Fruit fly (Drosophila melanogaster) whole organism, embryonic: ENCODE measurements around the gene CG14196.
A peak's percentile ranks its signal among the peaks of the same experiment; 100 is the strongest.

Experiments used
- Atf6 ChIP-seq: fragments of 200-800 bp; sonication (Bioruptor generic); IDR thresholded peaks from 2 replicates; pipeline ENCODE4 v1.3.6; 2022; ENCODE audit warnings: missing biosample characterization, missing genetic modification characterization
- Bdp1 ChIP-seq: fragments of 200-800 bp; sonication (Bioruptor generic); optimal IDR thresholded peaks from 3 replicates; lab custom pipeline; 2016; ENCODE audit warnings: missing biosample characterization, missing genetic modification characterization
- CG10147 ChIP-seq: fragments of 200-800 bp; sonication (Bioruptor generic); optimal IDR thresholded peaks from 2 replicates; lab custom pipeline; 2019; ENCODE audit warnings: missing biosample characterization, mild to moderate bottlenecking, missing genetic modification characterization, moderate library complexity
- CG10979 ChIP-seq: fragments of 200-800 bp; sonication (Bioruptor generic); optimal IDR thresholded peaks from 2 replicates; lab custom pipeline; 2018; ENCODE audit warnings: missing biosample characterization, mild to moderate bottlenecking, missing genetic modification characterization, moderate library complexity
- CG12155 ChIP-seq: fragments of 200-800 bp; sonication (Bioruptor generic); optimal IDR thresholded peaks from 3 replicates; lab custom pipeline; 2016; ENCODE audit warnings: missing biosample characterization, missing genetic modification characterization
- CG12391 ChIP-seq: fragments of 200-800 bp; sonication (Bioruptor generic); optimal IDR thresholded peaks from 3 replicates; lab custom pipeline; 2018; ENCODE audit warnings: missing biosample characterization, mild to moderate bottlenecking, missing genetic modification characterization, moderate library complexity
- CG12769 ChIP-seq: fragments of 200-800 bp; sonication (Bioruptor generic); optimal IDR thresholded peaks from 2 replicates; lab custom pipeline; 2019; ENCODE audit warnings: missing biosample characterization, mild to moderate bottlenecking, missing genetic modification characterization, moderate library complexity
- CG14014 ChIP-seq: fragments of 200-800 bp; sonication (Bioruptor generic); IDR thresholded peaks from 2 replicates; pipeline ENCODE4 v1.3.6; 2022; ENCODE audit warnings: missing biosample characterization, missing genetic modification characterization
- CG15601 ChIP-seq: fragments of 200-800 bp; sonication (Bioruptor generic); optimal IDR thresholded peaks from 3 replicates; lab custom pipeline; 2019; ENCODE audit warnings: missing biosample characterization, mild to moderate bottlenecking, missing genetic modification characterization, moderate library complexity
- CG17802 ChIP-seq: fragments of 200-800 bp; sonication (Bioruptor generic); optimal IDR thresholded peaks from 2 replicates; lab custom pipeline; 2018; ENCODE audit warnings: missing biosample characterization, mild to moderate bottlenecking, missing genetic modification characterization, moderate library complexity
- CG17829 ChIP-seq: fragments of 200-800 bp; optimal IDR thresholded peaks from 2 replicates; lab custom pipeline; 2019; ENCODE audit warnings: missing biosample characterization, mild to moderate bottlenecking, missing genetic modification characterization, moderate library complexity
- CG18476 ChIP-seq: fragments of 200-800 bp; sonication (Bioruptor generic); optimal IDR thresholded peaks from 2 replicates; lab custom pipeline; 2016; ENCODE audit warnings: missing biosample characterization, mild to moderate bottlenecking, missing genetic modification characterization
- CG2120 ChIP-seq: fragments of 200-800 bp; sonication (Bioruptor generic); optimal IDR thresholded peaks from 3 replicates; lab custom pipeline; 2016; ENCODE audit warnings: missing biosample characterization, missing genetic modification characterization
- CG2712 ChIP-seq: fragments of 200-800 bp; optimal IDR thresholded peaks from 3 replicates; lab custom pipeline; 2019; ENCODE audit warnings: missing biosample characterization, mild to moderate bottlenecking, missing genetic modification characterization, moderate library complexity
- CG30020 ChIP-seq: fragments of 200-800 bp; optimal IDR thresholded peaks from 2 replicates; lab custom pipeline; 2019; ENCODE audit warnings: missing biosample characterization, mild to moderate bottlenecking, missing genetic modification characterization, moderate library complexity
- CG30403 ChIP-seq: fragments of 200-800 bp; sonication (Bioruptor generic); optimal IDR thresholded peaks from 3 replicates; lab custom pipeline; 2016; ENCODE audit warnings: missing biosample characterization, missing genetic modification characterization
- CG31441 ChIP-seq: fragments of 200-800 bp; sonication (Bioruptor generic); IDR thresholded peaks from 2 replicates; pipeline ENCODE4 v1.3.6; 2022; ENCODE audit warnings: missing biosample characterization, missing genetic modification characterization
- CG3847 ChIP-seq: fragments of 200-800 bp; sonication (Bioruptor generic); IDR thresholded peaks from 2 replicates; pipeline ENCODE4 v1.3.6; 2022; ENCODE audit warnings: missing biosample characterization, missing genetic modification characterization
- CG4328 ChIP-seq: fragments of 200-800 bp; sonication (Bioruptor generic); optimal IDR thresholded peaks from 3 replicates; lab custom pipeline; 2017; ENCODE audit warnings: missing biosample characterization, missing genetic modification reagents, missing genetic modification characterization
- CG6689 ChIP-seq: fragments of 200-800 bp; sonication (Bioruptor generic); IDR thresholded peaks from 2 replicates; pipeline ENCODE4 v1.3.6; 2022; ENCODE audit warnings: missing biosample characterization, missing genetic modification characterization
- CG6765 ChIP-seq: fragments of 200-800 bp; sonication (Bioruptor generic); optimal IDR thresholded peaks from 3 replicates; lab custom pipeline; 2017; ENCODE audit warnings: missing biosample characterization, mild to moderate bottlenecking, missing genetic modification characterization
- CG7839 ChIP-seq: fragments of 200-800 bp; sonication (Bioruptor generic); optimal IDR thresholded peaks from 3 replicates; lab custom pipeline; 2018; ENCODE audit warnings: missing biosample characterization, mild to moderate bottlenecking, missing genetic modification characterization, moderate library complexity
- CG7963 ChIP-seq: fragments of 200-800 bp; sonication (Bioruptor generic); IDR thresholded peaks from 3 replicates; pipeline ENCODE4 v1.3.6; 2022; ENCODE audit warnings: missing biosample characterization, missing genetic modification characterization; ENCODE audit not compliant: partially characterized antibody
- CG8290 ChIP-seq, 3 experiments: fragments of 200-800 bp; sonication (Bioruptor generic); optimal IDR thresholded peaks; 2 replicates each; lab custom pipeline; 2016 to 2019; ENCODE audit warnings: missing biosample characterization in 3 of 3, missing genetic modification characterization in 3 of 3, mild to moderate bottlenecking in 2 of 3, moderate library complexity in 1 of 3
- Camta ChIP-seq: fragments of 200-800 bp; sonication (Bioruptor generic); optimal IDR thresholded peaks from 2 replicates; lab custom pipeline; 2016; ENCODE audit warnings: missing biosample characterization, missing genetic modification characterization
- D ChIP-seq, 2 experiments: fragments of 200-800 bp in 1 of 2; fragments of >200 bp in 1 of 2; sonication (Bioruptor generic) in 1 of 2; optimal IDR thresholded peaks; 2 replicates in 1 of 2; 3 replicates in 1 of 2; lab custom pipeline; 2017; ENCODE audit warnings: mild to moderate bottlenecking in 1 of 2, missing biosample characterization in 1 of 2, missing genetic modification characterization in 1 of 2, missing genetic modification reagents in 1 of 2
- D19A ChIP-seq: fragments of 200-800 bp; optimal IDR thresholded peaks from 3 replicates; lab custom pipeline; 2019; ENCODE audit warnings: missing biosample characterization, mild to moderate bottlenecking, missing genetic modification characterization, moderate library complexity
- Dip3 ChIP-seq: fragments of 200-800 bp; sonication (Bioruptor generic); optimal IDR thresholded peaks from 3 replicates; lab custom pipeline; 2016; ENCODE audit warnings: missing biosample characterization, missing genetic modification characterization
- E2f1 ChIP-seq: fragments of 200-800 bp; sonication (Bioruptor generic); IDR thresholded peaks from 2 replicates; pipeline ENCODE4 v1.3.6; 2022; ENCODE audit warnings: missing biosample characterization, missing genetic modification characterization
- MBD-R2 ChIP-seq: fragments of 200-800 bp; sonication (Bioruptor generic); IDR thresholded peaks from 2 replicates; pipeline ENCODE4 v1.3.6; 2022; ENCODE audit warnings: missing biosample characterization, missing genetic modification characterization
- Meics ChIP-seq: fragments of 200-800 bp; sonication (Bioruptor generic); optimal IDR thresholded peaks from 2 replicates; lab custom pipeline; 2017; ENCODE audit warnings: missing biosample characterization, mild to moderate bottlenecking, missing genetic modification characterization
- Nf-YC ChIP-seq: fragments of 200-800 bp; optimal IDR thresholded peaks from 3 replicates; lab custom pipeline; 2019; ENCODE audit warnings: missing biosample characterization, mild to moderate bottlenecking, missing genetic modification characterization, moderate library complexity
- Sin3A ChIP-seq: fragments of >200 bp; optimal IDR thresholded peaks from 2 replicates; lab custom pipeline; 2018
- Sry-δ ChIP-seq: fragments of 200-800 bp; sonication (Bioruptor generic); optimal IDR thresholded peaks from 2 replicates; lab custom pipeline; 2016; ENCODE audit warnings: missing biosample characterization, missing genetic modification characterization
- Taf1 ChIP-seq: fragments of 200-800 bp; sonication (Bioruptor generic); IDR thresholded peaks from 2 replicates; pipeline ENCODE4 v1.3.6; 2022; ENCODE audit warnings: missing biosample characterization, missing genetic modification characterization
- bcd ChIP-seq: fragments of 200-800 bp; sonication (Bioruptor generic); optimal IDR thresholded peaks from 2 replicates; lab custom pipeline; 2017; ENCODE audit warnings: missing biosample characterization, mild to moderate bottlenecking, missing genetic modification characterization
- croc ChIP-seq: fragments of 200-800 bp; sonication (Bioruptor generic); conservative IDR thresholded peaks from 3 replicates; pipeline ENCODE4 v1.3.6; 2022; ENCODE audit warnings: missing biosample characterization, missing genetic modification characterization
- fd3F ChIP-seq: fragments of 200-800 bp; sonication (Bioruptor generic); optimal IDR thresholded peaks from 2 replicates; lab custom pipeline; 2018; ENCODE audit warnings: missing biosample characterization, mild to moderate bottlenecking, missing genetic modification characterization, moderate library complexity
- inv ChIP-seq: fragments of 200-800 bp; sonication (Bioruptor generic); IDR thresholded peaks from 2 replicates; pipeline ENCODE4 v1.3.6; 2022; ENCODE audit warnings: missing biosample characterization, missing genetic modification characterization; ENCODE audit not compliant: partially characterized antibody
- klu ChIP-seq: fragments of 200-800 bp; sonication (Bioruptor generic); IDR thresholded peaks from 2 replicates; pipeline ENCODE4 v1.3.6; 2022; ENCODE audit warnings: missing biosample characterization, missing genetic modification characterization
- lab ChIP-seq: fragments of 200-800 bp; sonication (Bioruptor generic); optimal IDR thresholded peaks from 3 replicates; lab custom pipeline; 2017; ENCODE audit warnings: missing biosample characterization, missing genetic modification characterization, mild to moderate bottlenecking, moderate library complexity, missing genetic modification reagents
- pzg ChIP-seq: fragments of 200-800 bp; sonication (Bioruptor generic); optimal IDR thresholded peaks from 3 replicates; lab custom pipeline; 2018; ENCODE audit warnings: missing biosample characterization, mild to moderate bottlenecking, missing genetic modification characterization, moderate library complexity
- shn ChIP-seq: fragments of 200-800 bp; sonication (Bioruptor generic); optimal IDR thresholded peaks from 3 replicates; lab custom pipeline; 2016; ENCODE audit warnings: missing biosample characterization, missing genetic modification characterization
- slbo ChIP-seq: fragments of 200-800 bp; sonication (Bioruptor generic); IDR thresholded peaks from 2 replicates; pipeline ENCODE4 v1.3.6; 2022; ENCODE audit warnings: missing biosample characterization, missing genetic modification characterization
- sob ChIP-seq: fragments of 200-800 bp; sonication (Bioruptor generic); IDR thresholded peaks from 2 replicates; pipeline ENCODE4 v1.3.6; 2022; ENCODE audit warnings: missing biosample characterization, missing genetic modification characterization
- stwl ChIP-seq: fragments of 200-800 bp; sonication (Bioruptor generic); optimal IDR thresholded peaks from 3 replicates; lab custom pipeline; 2018; ENCODE audit warnings: missing biosample characterization, mild to moderate bottlenecking, missing genetic modification characterization, moderate library complexity

CG14196 gene

dm6 chrX:19243379-19243834, 1.8 kb upstream of the CG14196 start, which contains the start of gene CG7889 (continued):
- TF ChIP-seq CG10979 (tag; lab: Kevin White, UChicago) (peak; percentile 10), CG30020 (tag; lab: Kevin White, UChicago) (peak; percentile 39), Dip3 (GFP tag; lab: Kevin White, UChicago) (peak; percentile 33), CG14014 (peak; percentile 26; the same call in 1 of the 2 replicates), lab (GFP tag; lab: Kevin White, UChicago) (peak; percentile 3), D (optimal IDR thresholded peaks at IDR 0.05; lab: Kevin White, UChicago) (no peak), D (GFP tag; optimal IDR thresholded peaks at IDR 0.05; lab: Kevin White, UChicago) (no peak), CG7839 (tag; lab: Kevin White, UChicago) (peak; percentile 34), fd3F (no peak), pzg (GFP tag; lab: Kevin White, UChicago) (peak; percentile 45), CG6765 (GFP tag; lab: Kevin White, UChicago) (peak; percentile 9), CG31441 (GFP tag; lab: Robert Waterston, UW) (peak; percentile 42; the same call in 1 of the 2 replicates), Camta (GFP tag; lab: Kevin White, UChicago) (peak; percentile 31), klu (GFP tag; lab: Robert Waterston, UW) (peak; percentile 6; the same call in 1 of the 2 replicates), Meics (GFP tag; lab: Kevin White, UChicago) (peak; percentile 84), CG2120 (GFP tag; lab: Kevin White, UChicago) (peak; percentile 27), CG8290 (GFP tag; optimal IDR thresholded peaks at IDR 0.05; lab: Kevin White, UChicago) (peak; percentile 36), CG8290 (tag; optimal IDR thresholded peaks at IDR 0.05; lab: Kevin White, UChicago) (peak in 1 of 2 experiments; percentile 76), CG30403 (GFP tag; lab: Kevin White, UChicago) (peak; percentile 6), stwl (tag; lab: Kevin White, UChicago) (peak; percentile 15), Sry-δ (GFP tag; lab: Kevin White, UChicago) (peak; percentile 3), CG12155 (peak; percentile 47), croc (GFP tag; lab: Robert Waterston, UW) (no peak), CG7963 (GFP tag; lab: Robert Waterston, UW) (no peak), sob (peak; percentile 34; the same call in 1 of the 2 replicates), inv (GFP tag; lab: Robert Waterston, UW) (no peak), CG10147 (GFP tag; lab: Kevin White, UChicago) (peak; percentile 18), Taf1 (peak; percentile 18; the same call in 1 of the 2 replicates), CG3847 (GFP tag; lab: Robert Waterston, UW) (no peak), CG17829 (tag; lab: Kevin White, UChicago) (peak; percentile 37), Atf6 (GFP tag; lab: Robert Waterston, UW) (no peak), CG12391 (tag; lab: Kevin White, UChicago) (peak; percentile 11), bcd (GFP tag; lab: Kevin White, UChicago) (peak; percentile 23), D19A (tag; lab: Kevin White, UChicago) (peak; percentile 98), CG17802 (tag; lab: Kevin White, UChicago) (no peak), Sin3A (lab: Kevin White, UChicago) (no peak), CG18476 (GFP tag; lab: Kevin White, UChicago) (peak; percentile 21), MBD-R2 (GFP tag; lab: Robert Waterston, UW) (peak; percentile 73), CG15601 (tag; lab: Kevin White, UChicago) (peak; percentile 39), CG6689 (GFP tag; lab: Robert Waterston, UW) (no peak), CG2712 (tag; lab: Kevin White, UChicago) (peak; percentile 59), E2f1 (GFP tag; lab: Robert Waterston, UW) (0 out of 2 replicates have a peak, but pooled peaks have one; percentile 18), shn (GFP tag; lab: Kevin White, UChicago) (no peak), slbo (GFP tag; lab: Robert Waterston, UW) (peak; percentile 53; the same call in 1 of the 2 replicates), CG12769 (tag; lab: Kevin White, UChicago) (peak; percentile 16), Nf-YC (tag; lab: Kevin White, UChicago) (peak; percentile 25), Bdp1 (no peak), CG4328 (GFP tag; lab: Kevin White, UChicago) (no peak)
